Worm (Caenorhabditis elegans): ENCODE results near the gene fipr-29.

DNA sequence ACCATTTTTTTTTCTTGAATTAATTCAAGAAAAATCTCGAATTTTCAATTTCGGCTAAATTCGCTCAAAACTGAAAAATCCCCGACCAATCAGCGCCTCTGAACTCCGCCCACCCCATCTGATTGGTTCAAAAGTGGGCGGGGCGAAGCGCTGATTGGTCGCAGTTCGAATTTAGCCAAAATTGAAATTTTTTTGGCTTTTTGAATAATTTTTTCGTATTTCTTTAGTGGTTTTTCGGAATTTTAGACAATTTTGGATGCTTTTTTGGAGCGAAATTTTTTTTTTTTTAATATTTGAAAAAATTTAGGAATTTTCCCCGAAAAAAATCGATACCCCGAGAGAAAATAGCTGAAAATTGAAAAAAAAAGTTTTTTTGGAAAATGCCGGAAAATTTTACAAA, 26.2 kb downstream of the fipr-29 start:
- TF ChIP-seq nhr-28 (tag; optimal IDR thresholded peaks at IDR 0.05) (no peak), ceh-16 (tag; optimal IDR thresholded peaks at IDR 0.05) (no peak), nhr-76 (tag; optimal IDR thresholded peaks at IDR 0.05) (no peak), ceh-82 (tag; optimal IDR thresholded peaks at IDR 0.05) (no peak), unc-62 (GFP tag; optimal IDR thresholded peaks at IDR 0.05) (no peak), egl-27 (tag; optimal IDR thresholded peaks at IDR 0.05) (no peak), nhr-23 (tag; optimal IDR thresholded peaks at IDR 0.05) (no peak), pha-4 (tag; optimal IDR thresholded peaks at IDR 0.05) (no peak)
